Worm (Caenorhabditis elegans) whole organism, young adult: ENCODE measurements around the gene T19B10.2.

ENCODE experiments used
- F39B2.1 ChIP-seq: fragments of 200-800 bp; sonication (Bioruptor generic); IDR thresholded peaks from 2 replicates; pipeline ENCODE4 v1.3.6; 2022; ENCODE audit warnings: missing genetic modification reagents, missing genetic modification characterization, missing compliant biosample characterization
- F55B11.4 ChIP-seq: sonication (generic microtip); optimal IDR thresholded peaks from 2 replicates; lab custom pipeline; 2016; ENCODE audit warnings: missing compliant biosample characterization, missing genetic modification characterization, borderline replicate concordance; ENCODE audit not compliant: insufficient read depth
- ZK185.1 ChIP-seq: sonication (generic microtip); optimal IDR thresholded peaks from 2 replicates; lab custom pipeline; 2016; ENCODE audit warnings: mild to moderate bottlenecking, missing genetic modification characterization, missing compliant biosample characterization; ENCODE audit not compliant: poor library complexity, severe bottlenecking
- bed-2 ChIP-seq: fragments of 200-800 bp; sonication (Bioruptor generic); IDR thresholded peaks from 2 replicates; pipeline ENCODE4 v1.3.6; 2022; ENCODE audit warnings: missing genetic modification reagents, missing genetic modification characterization, missing compliant biosample characterization
- ccch-3 ChIP-seq: fragments of 200-800 bp; sonication (Bioruptor generic); optimal IDR thresholded peaks from 2 replicates; lab custom pipeline; 2018; ENCODE audit warnings: mild to moderate bottlenecking, missing genetic modification characterization, missing compliant biosample characterization
- dox-1 ChIP-seq: fragments of 200-800 bp; sonication (Bioruptor generic); IDR thresholded peaks from 2 replicates; pipeline ENCODE4 v1.3.6; 2022; ENCODE audit warnings: missing genetic modification reagents, missing genetic modification characterization, missing compliant biosample characterization
- mes-4 ChIP-seq: sonication (generic microtip); optimal IDR thresholded peaks from 2 replicates; lab custom pipeline; 2016; ENCODE audit warnings: missing genotype, missing genetic modification characterization, missing compliant biosample characterization
- pha-4 ChIP-seq: fragments of 150-350 bp; sonication (generic microtip); optimal IDR thresholded peaks from 2 replicates; lab custom pipeline; 2014; ENCODE audit warnings: missing biosample characterization, missing genetic modification reagents, missing genetic modification characterization
- ztf-18 ChIP-seq: sonication (generic microtip); optimal IDR thresholded peaks from 2 replicates; lab custom pipeline; 2016; ENCODE audit warnings: missing genotype, mild to moderate bottlenecking, missing genetic modification characterization, missing compliant biosample characterization

DNA sequence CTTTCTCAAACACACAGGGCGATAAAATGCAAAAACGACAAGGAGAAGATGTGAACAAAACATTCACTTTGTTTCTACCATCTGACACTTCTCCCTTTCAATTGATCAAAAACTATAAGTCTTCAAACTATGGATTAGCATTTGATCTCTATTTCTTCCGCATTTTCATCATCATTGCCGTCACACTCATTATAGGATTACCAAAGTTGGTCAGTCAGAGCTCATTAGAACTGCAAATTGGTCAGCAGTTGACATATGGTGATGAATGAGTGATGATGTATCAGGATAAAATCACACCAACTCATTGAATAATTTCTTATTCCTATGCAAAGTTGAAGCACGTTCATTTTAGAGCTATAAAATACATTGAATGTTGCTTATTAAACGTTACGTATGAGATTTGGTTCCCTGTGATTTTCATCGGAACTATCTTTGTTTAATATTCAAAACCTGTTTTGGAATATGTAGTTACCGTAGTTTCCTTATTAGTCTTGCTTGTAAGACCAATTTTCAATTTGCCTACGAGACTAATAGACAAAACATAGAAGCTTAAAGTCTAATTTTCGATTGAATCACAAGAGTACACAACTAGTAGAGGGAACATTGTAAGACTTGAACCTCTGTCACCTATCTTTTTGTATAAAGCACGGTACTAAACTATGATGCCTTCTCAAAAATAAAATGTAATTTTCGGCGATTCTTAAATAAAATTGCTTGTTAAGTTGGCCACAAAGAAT, 11.5 kb upstream of the T19B10.2 start:
- TF ChIP-seq ztf-18 (no peak), mes-4 (tag; lab: Kevin White, UChicago) (no peak), dox-1 (no peak), bed-2 (GFP tag; lab: Robert Waterston, UW) (no peak), F39B2.1 (GFP tag; lab: Robert Waterston, UW) (no peak), pha-4 (tag; lab: Kevin White, UChicago) (no peak), F55B11.4 (tag; lab: Kevin White, UChicago) (no peak), ccch-3 (GFP tag; lab: Kevin White, UChicago) (no peak), ZK185.1 (no peak)
